Worm (Caenorhabditis elegans): Measurements from ENCODE around the gene ttr-33.

The ttr-33 gene

ce11 chrV:7809320-7810256, 28.1 kb downstream of the ttr-33 start, which contains the start of gene ZK742.3:
TSS of gene ZK742.3 (minus strand) at chrV:7809912.
- TF ChIP-seq nhr-71 (tag; optimal IDR thresholded peaks at IDR 0.05) (peak; percentile 7), lin-14 (GFP tag; optimal IDR thresholded peaks at IDR 0.05) (peak; percentile 28), lin-35 (GFP tag; optimal IDR thresholded peaks at IDR 0.05) (peak in 1 of 2 experiments; percentile 36), C04F5.9 (tag; optimal IDR thresholded peaks at IDR 0.05) (no peak), nhr-90 (tag; optimal IDR thresholded peaks at IDR 0.05; ENCODE audit: poor library complexity) (peak; percentile 15), snu-23 (GFP tag; optimal IDR thresholded peaks at IDR 0.05) (peak; percentile 19), nhr-20 (tag; optimal IDR thresholded peaks at IDR 0.05) (peak; percentile 22), efl-1 (optimal IDR thresholded peaks at IDR 0.05) (no peak), efl-1 (GFP tag; optimal IDR thresholded peaks at IDR 0.05 in 1 of 2) (peak in 1 of 2 experiments; percentile 78), rnt-1 (tag; optimal IDR thresholded peaks at IDR 0.05) (no peak), aly-2 (tag; optimal IDR thresholded peaks at IDR 0.05) (no peak), pax-3 (tag; optimal IDR thresholded peaks at IDR 0.05) (no peak), fkh-8 (tag; optimal IDR thresholded peaks at IDR 0.05) (no peak), hpl-2 (GFP tag; optimal IDR thresholded peaks at IDR 0.05) (no peak)

DNA sequence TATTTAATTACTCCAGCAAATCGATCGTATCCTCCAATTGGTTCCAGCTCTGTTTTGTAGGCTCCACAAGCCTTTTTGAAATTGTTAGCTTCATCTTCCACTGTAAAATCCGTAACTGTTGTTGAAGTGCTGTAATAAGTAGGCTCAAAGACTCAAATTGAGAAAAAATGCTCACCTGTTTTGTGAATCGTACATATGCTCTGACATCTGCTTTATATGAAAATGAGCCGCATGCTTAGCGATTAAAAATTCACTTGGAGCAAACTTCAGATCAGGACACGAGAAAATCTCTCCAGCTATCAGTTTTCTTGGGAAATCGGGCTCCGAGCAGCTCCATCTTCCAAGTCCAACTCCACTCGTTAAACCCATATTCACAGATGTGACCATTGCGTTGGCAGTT, 29.3 kb downstream of the ttr-33 start:
- TF ChIP-seq ceh-88 (GFP tag; IDR thresholded peaks at IDR 0.05) (no peak), nhr-71 (tag; optimal IDR thresholded peaks at IDR 0.05) (no peak), efl-1 (optimal IDR thresholded peaks at IDR 0.05) (no peak), efl-1 (GFP tag; optimal IDR thresholded peaks at IDR 0.05 in 1 of 2) (peak in 1 of 2 experiments; percentile 59), lin-13 (GFP tag; optimal IDR thresholded peaks at IDR 0.05) (no peak)

DNA sequence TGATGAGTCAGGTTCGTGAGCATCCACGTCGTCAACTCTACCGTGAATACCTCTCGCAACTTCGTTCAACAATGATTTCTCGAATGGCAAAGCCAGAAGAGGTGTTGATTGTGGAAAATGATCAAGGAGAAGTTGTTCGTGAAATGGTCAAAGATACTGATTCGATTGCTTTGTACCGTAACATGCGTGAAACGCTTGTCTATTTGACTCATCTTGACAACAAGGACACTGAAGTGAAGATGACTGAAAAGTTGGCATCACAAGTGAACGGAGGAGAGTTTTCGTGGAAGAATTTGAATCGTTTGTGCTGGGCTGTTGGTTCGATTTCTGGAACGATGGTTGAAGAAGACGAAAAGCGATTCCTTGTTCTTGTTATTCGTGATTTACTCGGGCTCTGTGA, 31.1 kb downstream of the ttr-33 start:
- TF ChIP-seq lsy-2 (tag; optimal IDR thresholded peaks at IDR 0.05) (no peak), zip-4 (GFP tag; optimal IDR thresholded peaks at IDR 0.05) (no peak), C04F5.9 (tag; optimal IDR thresholded peaks at IDR 0.05) (no peak), lin-39 (tag; optimal IDR thresholded peaks at IDR 0.05) (no peak), C16A3.4 (tag; optimal IDR thresholded peaks at IDR 0.05) (no peak), aly-2 (tag; optimal IDR thresholded peaks at IDR 0.05) (no peak), mep-1 (tag; optimal IDR thresholded peaks at IDR 0.05) (no peak), pqm-1 (tag; optimal IDR thresholded peaks at IDR 0.05) (no peak), lin-14 (GFP tag; optimal IDR thresholded peaks at IDR 0.05) (no peak)

ce11 chrV:7804801-7805163, 32.9 kb downstream of the ttr-33 start, which contains the start of gene xpo-1:
TSS of gene xpo-1 (plus strand) at chrV:7805064.
- TF ChIP-seq blmp-1 (tag; optimal IDR thresholded peaks at IDR 0.05) = peak; percentile 19
- TF ChIP-seq efl-1 (optimal IDR thresholded peaks at IDR 0.05) = no peak
- peak in 1 of 2 experiments; percentile 20 for TF ChIP-seq efl-1 (GFP tag; optimal IDR thresholded peaks at IDR 0.05 in 1 of 2)
- TF ChIP-seq elt-3 (tag; optimal IDR thresholded peaks at IDR 0.05) = peak in 1 of 6 experiments; percentile 18
- TF ChIP-seq nhr-11 (tag; optimal IDR thresholded peaks at IDR 0.05) = no peak

- peak; percentile 37 for TF ChIP-seq rnt-1 (tag; optimal IDR thresholded peaks at IDR 0.05)
- no peak for TF ChIP-seq ztf-11 (tag; optimal IDR thresholded peaks at IDR 0.05)
- peak; percentile 64 for TF ChIP-seq vab-15 (tag; optimal IDR thresholded peaks at IDR 0.05)
- no peak for TF ChIP-seq hlh-17 (GFP tag; optimal IDR thresholded peaks at IDR 0.05; ENCODE audit: borderline replicate concordance)
- TF ChIP-seq efl-1 (optimal IDR thresholded peaks at IDR 0.05) = peak; percentile 38 to 48
- TF ChIP-seq efl-1 (GFP tag; optimal IDR thresholded peaks at IDR 0.05 in 1 of 2) = peak; percentile 33 to 95
- no peak for TF ChIP-seq pax-3 (tag; optimal IDR thresholded peaks at IDR 0.05)
- TF ChIP-seq nhr-77 (tag; optimal IDR thresholded peaks at IDR 0.05) = peak; percentile 24
- TF ChIP-seq elt-2 (tag; optimal IDR thresholded peaks at IDR 0.05) = peak; percentile 38
- TF ChIP-seq egl-27 (tag; optimal IDR thresholded peaks at IDR 0.05) = no peak
- peak; percentile 50 to 57 for TF ChIP-seq lin-35 (GFP tag; optimal IDR thresholded peaks at IDR 0.05)
- no peak for TF ChIP-seq hlh-4 (tag; optimal IDR thresholded peaks at IDR 0.05)
- peak; percentile 33 to 73 (median 38) for TF ChIP-seq dpl-1 (GFP tag; optimal IDR thresholded peaks at IDR 0.05)
- peak; percentile 78 for TF ChIP-seq lin-14 (GFP tag; optimal IDR thresholded peaks at IDR 0.05)
- TF ChIP-seq aha-1 (tag; optimal IDR thresholded peaks at IDR 0.05) = no peak
- no peak for TF ChIP-seq ces-1 (GFP tag; optimal IDR thresholded peaks at IDR 0.05)
- peak; percentile 69 for TF ChIP-seq nhr-19 (GFP tag; conservative IDR thresholded peaks at IDR 0.05)
- peak in 1 of 6 experiments; percentile 35 for TF ChIP-seq elt-3 (tag; optimal IDR thresholded peaks at IDR 0.05)
- no peak for TF ChIP-seq nhr-76 (tag; optimal IDR thresholded peaks at IDR 0.05)
- no peak for TF ChIP-seq ets-5 (GFP tag; IDR thresholded peaks at IDR 0.05)
- no peak for TF ChIP-seq ceh-8 (GFP tag; optimal IDR thresholded peaks at IDR 0.05)
Measured at ce11 chrV:7804064-7804800, 33.5 kb downstream of the ttr-33 start, which contains the start of gene uvs-1. TSS of gene uvs-1 (minus strand) at chrV:7804208.

Measured in whole organism, L1 larva.